Worm (Caenorhabditis elegans): ENCODE measurements around the gene gbf-1.

Gene gbf-1

DNA sequence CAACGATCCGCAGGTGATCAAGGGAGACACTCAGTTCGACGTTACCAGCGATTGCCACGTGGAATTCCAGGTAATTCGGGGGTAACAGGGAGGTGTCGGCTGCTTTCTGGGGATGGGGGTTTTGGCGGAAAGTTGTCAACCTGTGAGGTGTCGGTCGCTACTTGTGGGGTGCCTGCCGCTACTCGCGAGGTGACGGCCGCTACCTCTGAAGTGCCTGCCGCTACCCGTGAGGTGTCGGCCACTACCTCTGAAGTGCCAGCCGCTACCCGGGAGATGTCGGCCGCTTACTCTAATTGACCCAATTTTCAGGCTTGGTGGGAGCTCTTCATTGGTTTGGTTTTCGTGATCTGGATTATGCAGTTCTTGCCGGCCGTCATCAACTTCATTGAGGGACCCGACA is 42.6 kb downstream of the gbf-1 start:
- no peak for TF ChIP-seq dmd-4 (tag; optimal IDR thresholded peaks at IDR 0.05; ENCODE audit: borderline replicate concordance)
- no peak for TF ChIP-seq tbx-2 (tag; optimal IDR thresholded peaks at IDR 0.05)
- TF ChIP-seq syd-9 (tag; optimal IDR thresholded peaks at IDR 0.05): no peak
- no peak for TF ChIP-seq F13H6.1 (tag; optimal IDR thresholded peaks at IDR 0.05)
- TF ChIP-seq ceh-2 (tag; optimal IDR thresholded peaks at IDR 0.05): no peak
- TF ChIP-seq hlh-15 (tag; optimal IDR thresholded peaks at IDR 0.05): no peak
- no peak for TF ChIP-seq ceh-6 (GFP tag; optimal IDR thresholded peaks at IDR 0.05)
- no peak for TF ChIP-seq K02D7.2 (tag; optimal IDR thresholded peaks at IDR 0.05)
- TF ChIP-seq nhr-232 (tag; optimal IDR thresholded peaks at IDR 0.05): no peak
- no peak for TF ChIP-seq pax-1 (tag; optimal IDR thresholded peaks at IDR 0.05)
- no peak for TF ChIP-seq pha-2 (tag; optimal IDR thresholded peaks at IDR 0.05)
- TF ChIP-seq pha-4 (tag; optimal IDR thresholded peaks at IDR 0.05): no peak
- no peak for TF ChIP-seq T23F11.4 (GFP tag; optimal IDR thresholded peaks at IDR 0.05)

DNA sequence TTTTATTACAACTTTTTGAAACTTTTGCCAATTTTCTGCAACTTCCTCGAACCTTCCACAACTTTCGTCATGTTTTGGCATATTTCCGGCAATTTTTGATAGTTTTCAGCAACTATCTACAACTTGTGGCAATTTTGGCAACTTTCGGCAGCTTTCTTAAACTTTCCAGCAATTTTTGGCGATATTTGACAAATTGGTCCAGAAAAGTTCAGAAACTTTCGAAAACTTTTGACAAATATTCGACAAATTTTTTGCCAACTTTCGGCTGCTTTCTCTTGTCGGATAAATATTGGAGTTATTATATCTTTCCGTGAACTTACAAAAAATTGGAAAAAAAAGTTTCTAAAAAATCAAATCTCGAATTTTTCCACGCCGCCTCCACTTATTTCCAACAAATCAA is 43.2 kb downstream of the gbf-1 start, which contains the start of gene Y41C4A.18:
TSS of gene Y41C4A.18 (plus strand) at position 301 of the 400 bp plus-strand sequence.
- TF ChIP-seq madf-2 (tag; optimal IDR thresholded peaks at IDR 0.05) (no peak), hlh-15 (tag; optimal IDR thresholded peaks at IDR 0.05) (no peak), ceh-14 (tag; optimal IDR thresholded peaks at IDR 0.05) (no peak), unc-55 (GFP tag; optimal IDR thresholded peaks at IDR 0.05) (no peak)

DNA sequence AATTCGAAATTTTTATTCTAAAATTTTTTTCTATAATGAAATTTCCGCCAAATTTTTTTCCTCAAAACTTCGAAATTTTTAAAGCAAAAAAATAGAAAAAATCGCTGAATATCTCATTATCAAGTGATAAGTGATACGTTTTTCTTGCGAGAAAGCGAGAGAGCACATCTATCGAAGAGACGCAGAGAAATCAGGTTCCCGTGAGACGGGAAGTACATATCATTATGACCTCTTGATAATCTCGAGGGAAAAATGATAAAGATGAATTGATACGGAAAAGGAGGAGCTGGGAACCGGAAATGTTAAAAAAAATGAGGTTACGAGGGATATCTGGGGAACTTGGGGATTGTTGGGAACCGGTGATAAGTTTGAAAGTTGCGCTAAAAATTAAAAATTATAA is 46.5 kb downstream of the gbf-1 start:
- TF ChIP-seq odd-2 (tag; optimal IDR thresholded peaks at IDR 0.05) (no peak), elt-2 (tag; optimal IDR thresholded peaks at IDR 0.05) (peak; percentile 80)

- TF ChIP-seq pha-2 (tag; optimal IDR thresholded peaks at IDR 0.05) (no peak), C08G9.2 (tag; optimal IDR thresholded peaks at IDR 0.05) (no peak), ceh-6 (GFP tag; optimal IDR thresholded peaks at IDR 0.05) (no peak), fax-1 (tag; optimal IDR thresholded peaks at IDR 0.05) (no peak)
Measured at ce11 chrIII:11726590-11726989, 46.9 kb downstream of the gbf-1 start, which contains the start of gene Y41C4A.12. Gene Y41C4A.12, minus strand, starts transcription at chrIII:11726690.

DNA sequence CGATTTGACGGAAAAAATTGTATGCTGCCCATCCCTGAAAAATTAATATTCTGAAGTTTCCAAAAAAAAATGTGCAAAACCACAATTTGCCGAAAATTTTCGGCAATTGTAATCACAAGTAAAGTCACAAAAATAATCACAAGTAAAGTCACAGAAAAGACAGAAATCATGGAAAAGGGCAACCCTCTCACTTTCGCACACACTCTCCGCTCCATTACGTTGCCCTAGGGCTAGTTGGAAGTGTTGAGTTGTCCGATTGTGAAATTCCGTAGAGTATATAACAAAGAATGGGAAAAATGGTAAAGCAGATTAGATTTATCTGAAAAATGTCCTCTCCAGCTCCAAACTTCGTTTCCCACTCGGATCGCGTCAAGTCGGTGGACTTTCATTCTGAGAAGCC is 52.1 kb downstream of the gbf-1 start, which contains the start of gene Y41C4A.32:
TSS of gene Y41C4A.32 (plus strand) at position 302 of the 400 bp plus-strand sequence.
- TF ChIP-seq nfya-1 (tag; optimal IDR thresholded peaks at IDR 0.05) (no peak), ref-2 (tag; optimal IDR thresholded peaks at IDR 0.05) (no peak), unc-3 (GFP tag; conservative IDR thresholded peaks at IDR 0.05) (no peak), unc-3 (tag; optimal IDR thresholded peaks at IDR 0.05) (no peak), hlh-15 (tag; optimal IDR thresholded peaks at IDR 0.05) (no peak), ceh-22 (tag; optimal IDR thresholded peaks at IDR 0.05) (no peak), sdc-2 (tag; optimal IDR thresholded peaks at IDR 0.05) (no peak)

ce11 chrIII:11719400-11719875 is 54.0 kb downstream of the gbf-1 start, which contains the start of the genes elb-1 and Y41C4A.11:
Gene elb-1, minus strand, starts transcription at chrIII:11719450.
Gene Y41C4A.11, plus strand, starts transcription at chrIII:11719860.
- TF ChIP-seq sox-2 (GFP tag; IDR thresholded peaks at IDR 0.05) (no peak), ceh-22 (tag; optimal IDR thresholded peaks at IDR 0.05) (no peak), dve-1 (tag; optimal IDR thresholded peaks at IDR 0.05) (no peak), ceh-9 (tag; optimal IDR thresholded peaks at IDR 0.05) (no peak), pha-2 (tag; optimal IDR thresholded peaks at IDR 0.05) (no peak), ceh-24 (tag; optimal IDR thresholded peaks at IDR 0.05) (no peak), ceh-18 (tag; optimal IDR thresholded peaks at IDR 0.05) (peak; percentile 27), pag-3 (tag; optimal IDR thresholded peaks at IDR 0.05; ENCODE audit: borderline replicate concordance) (no peak), ztf-16 (tag; optimal IDR thresholded peaks at IDR 0.05) (no peak), C38D4.7 (GFP tag; optimal IDR thresholded peaks at IDR 0.05) (no peak), gmeb-2 (tag; optimal IDR thresholded peaks at IDR 0.05) (no peak), nfya-1 (tag; optimal IDR thresholded peaks at IDR 0.05) (peak; percentile 55), mec-3 (tag; optimal IDR thresholded peaks at IDR 0.05; ENCODE audit: borderline replicate concordance) (no peak), sdc-2 (tag; optimal IDR thresholded peaks at IDR 0.05) (no peak), ahr-1 (tag; optimal IDR thresholded peaks at IDR 0.05) (no peak), ceh-19 (GFP tag; optimal IDR thresholded peaks at IDR 0.05) (no peak), che-1 (tag; optimal IDR thresholded peaks at IDR 0.05) (no peak), dmd-4 (tag; optimal IDR thresholded peaks at IDR 0.05; ENCODE audit: borderline replicate concordance) (no peak), elt-2 (tag; optimal IDR thresholded peaks at IDR 0.05) (no peak), ref-2 (tag; optimal IDR thresholded peaks at IDR 0.05) (peak; percentile 4), rnt-1 (tag; optimal IDR thresholded peaks at IDR 0.05) (no peak), sox-4 (tag; optimal IDR thresholded peaks at IDR 0.05) (no peak), tbx-2 (tag; optimal IDR thresholded peaks at IDR 0.05) (peak; percentile 15), unc-55 (GFP tag; optimal IDR thresholded peaks at IDR 0.05) (no peak), pha-4 (tag; optimal IDR thresholded peaks at IDR 0.05) (no peak), npax-4 (tag; optimal IDR thresholded peaks at IDR 0.05) (no peak), F13H6.1 (tag; optimal IDR thresholded peaks at IDR 0.05) (no peak)
